Worm (Caenorhabditis elegans) whole organism, late embryonic: Measurements from ENCODE around the gene C39D10.11.

Experiments
- ceh-9 ChIP-seq: sonication (generic microtip); optimal IDR thresholded peaks from 2 replicates; lab custom pipeline; 2016; ENCODE audit warnings: mild to moderate bottlenecking, missing genetic modification characterization, inconsistent platforms, missing compliant biosample characterization
- che-1 ChIP-seq: sonication (generic microtip); optimal IDR thresholded peaks from 2 replicates; lab custom pipeline; 2016; ENCODE audit warnings: mild to moderate bottlenecking, missing genetic modification characterization, missing compliant biosample characterization
- fkh-6 ChIP-seq: sonication (generic microtip); optimal IDR thresholded peaks from 2 replicates; lab custom pipeline; 2016; ENCODE audit warnings: missing genetic modification characterization, missing compliant biosample characterization
- lin-11 ChIP-seq: fragments of 200-800 bp; sonication (Bioruptor generic); optimal IDR thresholded peaks from 2 replicates; lab custom pipeline; 2018; ENCODE audit warnings: mild to moderate bottlenecking, missing genetic modification characterization, missing compliant biosample characterization
- odd-2 ChIP-seq: sonication (generic microtip); optimal IDR thresholded peaks from 2 replicates; lab custom pipeline; 2017; ENCODE audit warnings: antibody characterized with exemption, mild to moderate bottlenecking, missing genetic modification characterization, missing compliant biosample characterization
- pax-1 ChIP-seq: fragments of 150-350 bp; optimal IDR thresholded peaks from 2 replicates; lab custom pipeline; 2014; ENCODE audit warnings: missing biosample characterization, missing genetic modification characterization
- rnt-1 ChIP-seq: sonication (generic microtip); optimal IDR thresholded peaks from 2 replicates; lab custom pipeline; 2016; ENCODE audit warnings: missing genetic modification characterization, missing compliant biosample characterization
- sox-2 ChIP-seq: fragments of 200-800 bp; sonication (Bioruptor generic); IDR thresholded peaks from 2 replicates; pipeline ENCODE4 v1.3.6; 2022; ENCODE audit warnings: missing genetic modification reagents, missing genetic modification characterization, missing compliant biosample characterization
- unc-3 ChIP-seq, 2 experiments: fragments of 200-800 bp in 1 of 2; sonication (Bioruptor generic) in 1 of 2; sonication (generic microtip) in 1 of 2; conservative IDR thresholded peaks in 1 of 2; optimal IDR thresholded peaks in 1 of 2; 2 replicates each; pipeline versions ENCODE4 v1.3.6 to Lab custom; 2016 to 2022; ENCODE audit warnings: missing compliant biosample characterization in 2 of 2, missing genetic modification characterization in 2 of 2, missing genetic modification reagents in 1 of 2

- no peak for TF ChIP-seq ceh-9 (tag; lab: Kevin White, UChicago)
- TF ChIP-seq unc-3 (GFP tag; conservative IDR thresholded peaks at IDR 0.05; lab: Robert Waterston, UW): no peak
- TF ChIP-seq unc-3 (tag; optimal IDR thresholded peaks at IDR 0.05; lab: Kevin White, UChicago): no peak
- TF ChIP-seq lin-11 (tag; lab: Kevin White, UChicago): no peak
- TF ChIP-seq che-1: no peak
- no peak for TF ChIP-seq fkh-6 (tag; lab: Kevin White, UChicago)
- TF ChIP-seq rnt-1 (tag; lab: Kevin White, UChicago): no peak
- TF ChIP-seq odd-2 (tag; lab: Kevin White, UChicago): no peak
- TF ChIP-seq sox-2: no peak
- TF ChIP-seq pax-1 (tag; lab: Kevin White, UChicago): no peak
Measured at ce11 chrX:7921130-7921529, 18.1 kb downstream of the C39D10.11 start.
